Fruit fly (Drosophila melanogaster) whole organism, embryonic: ENCODE measurements around the gene CG31952.

ENCODE experiments used
- Antp ChIP-seq: fragments of 200-800 bp; sonication (Bioruptor generic); optimal IDR thresholded peaks from 3 replicates; lab custom pipeline; 2016; ENCODE audit warnings: missing biosample characterization, missing genetic modification characterization
- CG10147 ChIP-seq: fragments of 200-800 bp; sonication (Bioruptor generic); optimal IDR thresholded peaks from 2 replicates; lab custom pipeline; 2019; ENCODE audit warnings: missing biosample characterization, mild to moderate bottlenecking, missing genetic modification characterization, moderate library complexity
- CG11247 ChIP-seq: fragments of 200-800 bp; sonication (Bioruptor generic); IDR thresholded peaks from 2 replicates; pipeline ENCODE4 v1.3.6; 2022; ENCODE audit warnings: missing biosample characterization, missing genetic modification characterization
- CG12155 ChIP-seq: fragments of 200-800 bp; sonication (Bioruptor generic); optimal IDR thresholded peaks from 3 replicates; lab custom pipeline; 2016; ENCODE audit warnings: missing biosample characterization, missing genetic modification characterization
- CG12659 ChIP-seq: fragments of 200-800 bp; sonication (Bioruptor generic); optimal IDR thresholded peaks from 3 replicates; lab custom pipeline; 2017; ENCODE audit warnings: mild to moderate bottlenecking, missing biosample characterization, missing genetic modification reagents, missing genetic modification characterization
- CG13296 ChIP-seq: fragments of 200-800 bp; sonication (Bioruptor generic); optimal IDR thresholded peaks from 3 replicates; lab custom pipeline; 2018; ENCODE audit warnings: missing biosample characterization, mild to moderate bottlenecking, missing genetic modification characterization
- CG13894 ChIP-seq: fragments of 200-800 bp; sonication (Bioruptor generic); optimal IDR thresholded peaks from 3 replicates; lab custom pipeline; 2018; ENCODE audit warnings: missing biosample characterization, mild to moderate bottlenecking, missing genetic modification characterization, moderate library complexity
- CG15269 ChIP-seq: fragments of 200-800 bp; sonication (Bioruptor generic); optimal IDR thresholded peaks from 2 replicates; lab custom pipeline; 2018; ENCODE audit warnings: missing biosample characterization, mild to moderate bottlenecking, missing genetic modification characterization, moderate library complexity
- CG1603 ChIP-seq: fragments of 200-800 bp; sonication (Bioruptor generic); optimal IDR thresholded peaks from 2 replicates; lab custom pipeline; 2019; ENCODE audit warnings: missing biosample characterization, mild to moderate bottlenecking, missing genetic modification characterization, moderate library complexity
- CG2199 ChIP-seq: fragments of 200-800 bp; sonication (Bioruptor generic); IDR thresholded peaks from 3 replicates; pipeline ENCODE4 v1.3.6; 2022; ENCODE audit warnings: missing biosample characterization, missing genetic modification characterization
- CG31441 ChIP-seq: fragments of 200-800 bp; sonication (Bioruptor generic); IDR thresholded peaks from 2 replicates; pipeline ENCODE4 v1.3.6; 2022; ENCODE audit warnings: missing biosample characterization, missing genetic modification characterization
- CG34224 ChIP-seq: fragments of 200-800 bp; sonication (Bioruptor generic); IDR thresholded peaks from 3 replicates; pipeline ENCODE4 v1.3.6; 2022; ENCODE audit warnings: missing biosample characterization, missing genetic modification characterization; ENCODE audit not compliant: partially characterized antibody
- CG42726 ChIP-seq: fragments of 200-800 bp; sonication (Bioruptor generic); IDR thresholded peaks from 2 replicates; pipeline ENCODE4 v1.3.6; 2022; ENCODE audit warnings: missing biosample characterization, missing genetic modification characterization; ENCODE audit not compliant: partially characterized antibody
- CG4404 ChIP-seq: fragments of 200-800 bp; sonication (Bioruptor generic); IDR thresholded peaks from 2 replicates; pipeline ENCODE4 v1.3.6; 2022; ENCODE audit warnings: missing biosample characterization, missing genetic modification characterization
- CG5953 ChIP-seq: fragments of 200-800 bp; sonication (Bioruptor generic); IDR thresholded peaks from 2 replicates; pipeline ENCODE4 v1.3.6; 2022; ENCODE audit warnings: missing biosample characterization, missing genetic modification characterization
- CG7271 ChIP-seq: fragments of 200-800 bp; sonication (Bioruptor generic); optimal IDR thresholded peaks from 2 replicates; lab custom pipeline; 2018; ENCODE audit warnings: missing biosample characterization, mild to moderate bottlenecking, missing genetic modification characterization, moderate library complexity
- CG7786 ChIP-seq: fragments of 200-800 bp; sonication (Bioruptor generic); optimal IDR thresholded peaks from 2 replicates; lab custom pipeline; 2016; ENCODE audit warnings: missing biosample characterization, missing genetic modification characterization
- CG8089 ChIP-seq: fragments of 200-800 bp; sonication (Bioruptor generic); optimal IDR thresholded peaks from 3 replicates; lab custom pipeline; 2016; ENCODE audit warnings: missing biosample characterization, missing genetic modification characterization
- CG8924 ChIP-seq: fragments of 200-800 bp; optimal IDR thresholded peaks from 3 replicates; lab custom pipeline; 2019; ENCODE audit warnings: missing biosample characterization, mild to moderate bottlenecking, missing genetic modification characterization, moderate library complexity
- CG9932 ChIP-seq: fragments of 200-800 bp; sonication (Bioruptor generic); IDR thresholded peaks from 2 replicates; pipeline ENCODE4 v1.3.6; 2022; ENCODE audit warnings: missing biosample characterization, missing genetic modification characterization
- D19B ChIP-seq: fragments of 200-800 bp; sonication (Bioruptor generic); optimal IDR thresholded peaks from 2 replicates; lab custom pipeline; 2017; ENCODE audit warnings: missing biosample characterization, mild to moderate bottlenecking, missing genetic modification characterization
- Dip2 ChIP-seq: fragments of 200-800 bp; sonication (Bioruptor generic); IDR thresholded peaks from 2 replicates; pipeline ENCODE4 v1.3.6; 2022; ENCODE audit warnings: missing biosample characterization, missing genetic modification characterization
- Dip3 ChIP-seq: fragments of 200-800 bp; sonication (Bioruptor generic); optimal IDR thresholded peaks from 3 replicates; lab custom pipeline; 2016; ENCODE audit warnings: missing biosample characterization, missing genetic modification characterization
- Dll ChIP-seq: fragments of 200-800 bp; sonication (Bioruptor generic); IDR thresholded peaks from 4 replicates; pipeline ENCODE4 v1.3.6; 2022; ENCODE audit warnings: missing biosample characterization, missing genetic modification characterization; ENCODE audit not compliant: partially characterized antibody
- E2f2 ChIP-seq: fragments of 200-800 bp; sonication (Bioruptor generic); IDR thresholded peaks from 2 replicates; pipeline ENCODE4 v1.3.6; 2022; ENCODE audit warnings: missing biosample characterization, missing genetic modification characterization
- Ets65A ChIP-seq: fragments of 200-800 bp; sonication (Bioruptor generic); peaks from one replicate; lab custom pipeline; 2016; ENCODE audit warnings: missing biosample characterization, missing genetic modification characterization
- HHEX ChIP-seq: fragments of 200-800 bp; sonication (Bioruptor generic); optimal IDR thresholded peaks from 3 replicates; lab custom pipeline; 2017; ENCODE audit warnings: missing biosample characterization, mild to moderate bottlenecking, missing genetic modification characterization, missing genetic modification reagents
- Hr3 ChIP-seq: fragments of 200-800 bp; sonication (Bioruptor generic); optimal IDR thresholded peaks from 3 replicates; lab custom pipeline; 2016; ENCODE audit warnings: missing biosample characterization, missing genetic modification characterization
- Hsf ChIP-seq: fragments of 200-800 bp; sonication (Bioruptor generic); optimal IDR thresholded peaks from 3 replicates; lab custom pipeline; 2016; ENCODE audit warnings: missing biosample characterization, missing genetic modification characterization
- NC2α ChIP-seq: fragments of 200-800 bp; sonication (Bioruptor generic); optimal IDR thresholded peaks from 2 replicates; lab custom pipeline; 2016; ENCODE audit warnings: missing biosample characterization, missing genetic modification characterization
- Nf-YA ChIP-seq: fragments of 200-800 bp; sonication (Bioruptor generic); IDR thresholded peaks from 2 replicates; pipeline ENCODE4 v1.3.6; 2022; ENCODE audit warnings: missing biosample characterization, missing genetic modification characterization
- Oli ChIP-seq: fragments of 200-800 bp; sonication (Bioruptor generic); optimal IDR thresholded peaks from 2 replicates; lab custom pipeline; 2018; ENCODE audit warnings: missing biosample characterization, mild to moderate bottlenecking, missing genetic modification characterization, moderate library complexity
- Sin3A ChIP-seq: fragments of >200 bp; optimal IDR thresholded peaks from 2 replicates; lab custom pipeline; 2018
- Six4 ChIP-seq: fragments of 200-800 bp; sonication (Bioruptor generic); optimal IDR thresholded peaks from 2 replicates; lab custom pipeline; 2016; ENCODE audit warnings: missing biosample characterization, missing genetic modification characterization
- Taf1 ChIP-seq: fragments of 200-800 bp; sonication (Bioruptor generic); IDR thresholded peaks from 2 replicates; pipeline ENCODE4 v1.3.6; 2022; ENCODE audit warnings: missing biosample characterization, missing genetic modification characterization
- al ChIP-seq: fragments of 200-800 bp; sonication (Bioruptor generic); IDR thresholded peaks from 2 replicates; pipeline ENCODE4 v1.3.6; 2022; ENCODE audit warnings: missing biosample characterization, missing genetic modification characterization
- bigmax ChIP-seq: fragments of 200-800 bp; sonication (Bioruptor generic); optimal IDR thresholded peaks from 2 replicates; lab custom pipeline; 2018; ENCODE audit warnings: missing biosample characterization, mild to moderate bottlenecking, missing genetic modification characterization
- croc ChIP-seq: fragments of 200-800 bp; sonication (Bioruptor generic); conservative IDR thresholded peaks from 3 replicates; pipeline ENCODE4 v1.3.6; 2022; ENCODE audit warnings: missing biosample characterization, missing genetic modification characterization
- da ChIP-seq: fragments of 200-800 bp; sonication (Bioruptor generic); optimal IDR thresholded peaks from 2 replicates; lab custom pipeline; 2016; ENCODE audit warnings: missing biosample characterization, missing genetic modification characterization
- disco-r ChIP-seq: fragments of 200-800 bp; sonication (Bioruptor generic); optimal IDR thresholded peaks from 2 replicates; lab custom pipeline; 2016; ENCODE audit warnings: missing biosample characterization, missing genetic modification characterization
- ftz-f1 ChIP-seq: fragments of 200-800 bp; sonication (Bioruptor generic); optimal IDR thresholded peaks from 2 replicates; lab custom pipeline; 2016; ENCODE audit warnings: missing biosample characterization, missing genetic modification characterization
- gcm ChIP-seq: fragments of 200-800 bp; sonication (Bioruptor generic); optimal IDR thresholded peaks from 2 replicates; lab custom pipeline; 2019; ENCODE audit warnings: missing biosample characterization, mild to moderate bottlenecking, missing genetic modification characterization, moderate library complexity
- mld ChIP-seq: fragments of 200-800 bp; sonication (Bioruptor generic); IDR thresholded peaks from 3 replicates; pipeline ENCODE4 v1.3.6; 2022; ENCODE audit warnings: missing biosample characterization, missing genetic modification characterization; ENCODE audit not compliant: partially characterized antibody
- nmo ChIP-seq: fragments of 200-800 bp; sonication (Bioruptor generic); optimal IDR thresholded peaks from 2 replicates; lab custom pipeline; 2018; ENCODE audit warnings: missing biosample characterization, mild to moderate bottlenecking, missing genetic modification characterization, moderate library complexity
- org-1 ChIP-seq: fragments of 200-800 bp; sonication (Bioruptor generic); optimal IDR thresholded peaks from 2 replicates; lab custom pipeline; 2017; ENCODE audit warnings: missing biosample characterization, missing genetic modification characterization
- pb ChIP-seq: fragments of 200-800 bp; sonication (Bioruptor generic); optimal IDR thresholded peaks from 3 replicates; lab custom pipeline; 2016; ENCODE audit warnings: missing biosample characterization, missing genetic modification characterization
- phol ChIP-seq: fragments of 200-800 bp; sonication (Bioruptor generic); optimal IDR thresholded peaks from 3 replicates; lab custom pipeline; 2018; ENCODE audit warnings: missing biosample characterization, mild to moderate bottlenecking, missing genetic modification characterization, moderate library complexity
- scrt ChIP-seq: fragments of 200-800 bp; sonication (Bioruptor generic); optimal IDR thresholded peaks from 2 replicates; lab custom pipeline; 2018; ENCODE audit warnings: missing biosample characterization, mild to moderate bottlenecking, missing genetic modification characterization, moderate library complexity
- seq ChIP-seq: fragments of 200-800 bp; sonication (Bioruptor generic); IDR thresholded peaks from 2 replicates; pipeline ENCODE4 v1.3.6; 2022; ENCODE audit warnings: missing biosample characterization, missing genetic modification characterization
- tio ChIP-seq: fragments of 200-800 bp; sonication (Bioruptor generic); optimal IDR thresholded peaks from 2 replicates; lab custom pipeline; 2017; ENCODE audit warnings: missing biosample characterization, missing genetic modification characterization, inconsistent platforms
- usp ChIP-seq: fragments of >200 bp; optimal IDR thresholded peaks from 2 replicates; lab custom pipeline; 2017; ENCODE audit warnings: missing biosample characterization, missing genetic modification characterization
- wor ChIP-seq: fragments of 200-800 bp; sonication (Bioruptor generic); IDR thresholded peaks from 2 replicates; pipeline ENCODE4 v1.3.6; 2022; ENCODE audit warnings: missing biosample characterization, missing genetic modification characterization

Gene CG31952

dm6 chr2L:3440322-3440721, 23.8 kb downstream of the CG31952 start (continued):
- peak; percentile 77 for TF ChIP-seq phol (tag; lab: Kevin White, UChicago)
- TF ChIP-seq croc (GFP tag; lab: Robert Waterston, UW) = peak; percentile 46; the same call in 2 of the 3 replicates
- no peak for TF ChIP-seq CG34224 (GFP tag; lab: Robert Waterston, UW)
- no peak for TF ChIP-seq Sin3A (lab: Kevin White, UChicago)
- TF ChIP-seq Nf-YA (GFP tag; lab: Robert Waterston, UW) = peak; percentile 57
- TF ChIP-seq D19B (GFP tag; lab: Kevin White, UChicago) = no peak
- TF ChIP-seq Antp (GFP tag; lab: Kevin White, UChicago) = no peak
- TF ChIP-seq ftz-f1 (GFP tag; lab: Kevin White, UChicago) = no peak
- TF ChIP-seq CG9932 (GFP tag; lab: Robert Waterston, UW) = peak; percentile 59
- peak; percentile 51; the same call in 1 of the 3 replicates for TF ChIP-seq CG2199 (GFP tag; lab: Robert Waterston, UW)
- TF ChIP-seq CG5953 = peak; percentile 64
- no peak for TF ChIP-seq NC2α
- no peak for TF ChIP-seq pb (GFP tag; lab: Kevin White, UChicago)
- peak; percentile 38 for TF ChIP-seq disco-r (GFP tag; lab: Kevin White, UChicago)
- peak; percentile 33 for TF ChIP-seq scrt (GFP tag; lab: Kevin White, UChicago)
- TF ChIP-seq CG8924 (tag; lab: Kevin White, UChicago) = peak; percentile 55
- TF ChIP-seq CG31441 (GFP tag; lab: Robert Waterston, UW) = peak; percentile 74
- TF ChIP-seq Taf1 = peak; percentile 19; the same call in 1 of the 2 replicates
- TF ChIP-seq Dip3 (GFP tag; lab: Kevin White, UChicago) = no peak
- peak; percentile 90 for TF ChIP-seq CG1603 (tag; lab: Kevin White, UChicago)
- peak; percentile 71 for TF ChIP-seq CG8089 (GFP tag; lab: Kevin White, UChicago)
- TF ChIP-seq Dll = no peak
- TF ChIP-seq wor (GFP tag; lab: Robert Waterston, UW) = peak; percentile 27; the same call in 1 of the 2 replicates
- peak; percentile 57 for TF ChIP-seq Hr3 (GFP tag; lab: Kevin White, UChicago)
- peak; percentile 54 for TF ChIP-seq al
- peak; percentile 7 for TF ChIP-seq CG13296 (GFP tag; lab: Kevin White, UChicago)
- no peak for TF ChIP-seq CG10147 (GFP tag; lab: Kevin White, UChicago)
- peak; percentile 55 for TF ChIP-seq org-1 (GFP tag; lab: Kevin White, UChicago)
- TF ChIP-seq CG42726 (GFP tag; lab: Robert Waterston, UW) = no peak
- no peak for TF ChIP-seq usp (GFP tag; lab: Kevin White, UChicago)
- TF ChIP-seq Six4 (GFP tag; lab: Kevin White, UChicago) = peak; percentile 64
- TF ChIP-seq tio (GFP tag; lab: Kevin White, UChicago) = peak; percentile 39
- TF ChIP-seq Ets65A (GFP tag; lab: Kevin White, UChicago) = peak; percentile 76
- TF ChIP-seq Dip2 = 0 out of 2 replicates have a peak, but pooled peaks have one; percentile 25
- peak; percentile 52 for TF ChIP-seq gcm
- peak; percentile 67 for TF ChIP-seq CG15269
- TF ChIP-seq Oli (tag; lab: Kevin White, UChicago) = peak; percentile 61
- TF ChIP-seq CG7271 (tag; lab: Kevin White, UChicago) = no peak
- TF ChIP-seq mld (GFP tag; lab: Robert Waterston, UW) = no peak
- peak; percentile 49 for TF ChIP-seq E2f2
- TF ChIP-seq bigmax (GFP tag; lab: Kevin White, UChicago) = no peak
- peak; percentile 39 for TF ChIP-seq CG12659 (GFP tag; lab: Kevin White, UChicago)
- peak; percentile 33 for TF ChIP-seq nmo (GFP tag; lab: Kevin White, UChicago)
- no peak for TF ChIP-seq CG13894 (tag; lab: Kevin White, UChicago)
- TF ChIP-seq CG12155 (GFP tag; lab: Kevin White, UChicago) = peak; percentile 13
- no peak for TF ChIP-seq da (GFP tag; lab: Kevin White, UChicago)
- TF ChIP-seq CG11247 = peak; percentile 58; the same call in 1 of the 2 replicates
- TF ChIP-seq CG7786 = peak; percentile 33
- TF ChIP-seq CG4404 (GFP tag; lab: Robert Waterston, UW) = peak; percentile 33; the same call in 1 of the 2 replicates
- 0 out of 2 replicates have a peak, but pooled peaks have one; percentile 38 for TF ChIP-seq seq (GFP tag; lab: Robert Waterston, UW)
- peak; percentile 76 for TF ChIP-seq HHEX (GFP tag; lab: Kevin White, UChicago)
- TF ChIP-seq Hsf (GFP tag; lab: Kevin White, UChicago) = no peak
